Worm (Caenorhabditis elegans) whole organism, L1 larva: Measurements from ENCODE around the gene adah-1.

Source experiments
- ceh-82 ChIP-seq, 3 experiments: fragments of 150-350 bp in 1 of 3; sonication (generic microtip) in 2 of 3; optimal IDR thresholded peaks; 2 replicates each; lab custom pipeline; 2014 to 2017; ENCODE audit warnings: missing biosample characterization in 3 of 3, missing genetic modification characterization in 3 of 3
- unc-86 ChIP-seq: sonication (generic microtip); optimal IDR thresholded peaks from 2 replicates; lab custom pipeline; 2016; ENCODE audit warnings: missing genetic modification characterization, missing compliant biosample characterization

- TF ChIP-seq unc-86 (tag; lab: Kevin White, UChicago), result peak; percentile 95
- TF ChIP-seq ceh-82 (tag; optimal IDR thresholded peaks at IDR 0.05; lab: Kevin White, UChicago), result peak; percentile 38 to 80 (median 66)
Observed at ce11 chrIV:7023004-7023403, 1.0 kb upstream of the adah-1 start.
